Worm (Caenorhabditis elegans): Measurements from ENCODE around the gene K06A4.6.

ce11 chrV:9462605-9463004 lies 17.9 kb downstream of the K06A4.6 start, which contains the start of gene F07D3.3:
- TF ChIP-seq nhr-237 (tag; optimal IDR thresholded peaks at IDR 0.05) (no peak), snpc-4 (tag; optimal IDR thresholded peaks at IDR 0.05) (no peak), unc-39 (tag; optimal IDR thresholded peaks at IDR 0.05) (no peak), ztf-11 (tag; optimal IDR thresholded peaks at IDR 0.05) (no peak), elt-1 (tag; optimal IDR thresholded peaks at IDR 0.05; ENCODE audit: borderline replicate concordance, insufficient read depth) (no peak), drap-1 (GFP tag; optimal IDR thresholded peaks at IDR 0.05) (no peak), cnd-1 (tag; optimal IDR thresholded peaks at IDR 0.05) (no peak), nhr-76 (tag; optimal IDR thresholded peaks at IDR 0.05) (no peak), ceh-43 (GFP tag; optimal IDR thresholded peaks at IDR 0.05) (no peak)

All from whole organism, mixed stage, embryonic.